Worm (Caenorhabditis elegans) whole organism, L4 larva: ENCODE results near the gene Y32G9A.3.

ENCODE experiments used
- F10B5.3 ChIP-seq: sonication (generic microtip); optimal IDR thresholded peaks from 2 replicates; lab custom pipeline; 2016; ENCODE audit warnings: mild to moderate bottlenecking, missing genetic modification characterization, missing compliant biosample characterization
- F37D6.2 ChIP-seq: sonication (generic microtip); optimal IDR thresholded peaks from 2 replicates; lab custom pipeline; 2016; ENCODE audit warnings: mild to moderate bottlenecking, missing genetic modification characterization, missing compliant biosample characterization
- F44E2.7 ChIP-seq: fragments of 200-800 bp; sonication (Bioruptor generic); IDR thresholded peaks from 2 replicates; pipeline ENCODE4 v2.1.2; 2022; ENCODE audit warnings: missing genetic modification characterization, missing compliant biosample characterization
- F49E8.2 ChIP-seq: sonication (generic microtip); optimal IDR thresholded peaks from 2 replicates; lab custom pipeline; 2016; ENCODE audit warnings: missing compliant biosample characterization, mild to moderate bottlenecking, missing genetic modification characterization, borderline replicate concordance
- T20F7.1 ChIP-seq: fragments of 200-800 bp; sonication (Bioruptor generic); optimal IDR thresholded peaks from 2 replicates; lab custom pipeline; 2018; ENCODE audit warnings: mild to moderate bottlenecking, missing genetic modification characterization, missing compliant biosample characterization
- Y5F2A.4 ChIP-seq: fragments of 200-800 bp; sonication (Bioruptor generic); optimal IDR thresholded peaks from 2 replicates; lab custom pipeline; 2018; ENCODE audit warnings: mild to moderate bottlenecking, missing genetic modification characterization, missing compliant biosample characterization
- Y75B8A.6 ChIP-seq: fragments of 200-800 bp; sonication (Bioruptor generic); IDR thresholded peaks from 2 replicates; pipeline ENCODE4 v1.3.6; 2022; ENCODE audit warnings: missing genetic modification reagents, missing genetic modification characterization, missing compliant biosample characterization
- ZK337.2 ChIP-seq: fragments of 200-800 bp; sonication (Bioruptor generic); IDR thresholded peaks from 2 replicates; pipeline ENCODE4 v1.3.6; 2022; ENCODE audit warnings: missing genetic modification reagents, missing genetic modification characterization, missing compliant biosample characterization
- ceh-82 ChIP-seq: sonication (generic microtip); optimal IDR thresholded peaks from 2 replicates; lab custom pipeline; 2017; ENCODE audit warnings: missing biosample characterization, missing genetic modification characterization
- ces-1 ChIP-seq: fragments of 150-350 bp; sonication (generic microtip); optimal IDR thresholded peaks from 4 replicates; lab custom pipeline; 2014; ENCODE audit warnings: missing biosample characterization, missing genetic modification reagents, missing genetic modification characterization
- ctbp-1 ChIP-seq: fragments of 200-800 bp; sonication (Bioruptor generic); IDR thresholded peaks from 2 replicates; pipeline ENCODE4 v1.3.6; 2022; ENCODE audit warnings: missing genetic modification reagents, missing genetic modification characterization, missing compliant biosample characterization
- dmd-8 ChIP-seq: fragments of 200-800 bp; sonication (Bioruptor generic); IDR thresholded peaks from 2 replicates; pipeline ENCODE4 v1.3.6; 2022; ENCODE audit warnings: missing genetic modification characterization, missing compliant biosample characterization
- duxl-1 ChIP-seq: sonication (generic microtip); optimal IDR thresholded peaks from 2 replicates; lab custom pipeline; 2016; ENCODE audit warnings: mild to moderate bottlenecking, missing genetic modification characterization, moderate library complexity, missing compliant biosample characterization; ENCODE audit not compliant: poor library complexity
- dve-1 ChIP-seq: sonication (generic microtip); optimal IDR thresholded peaks from 2 replicates; lab custom pipeline; 2017; ENCODE audit warnings: antibody characterized with exemption, mild to moderate bottlenecking, missing genetic modification characterization, missing compliant biosample characterization; ENCODE audit not compliant: insufficient read depth
- egl-27 ChIP-seq: sonication (generic microtip); optimal IDR thresholded peaks from 3 replicates; lab custom pipeline; 2017; ENCODE audit warnings: missing biosample characterization, missing genetic modification reagents, missing genetic modification characterization
- gei-8 ChIP-seq: fragments of 200-800 bp; sonication (Bioruptor generic); optimal IDR thresholded peaks from 2 replicates; lab custom pipeline; 2018; ENCODE audit warnings: mild to moderate bottlenecking, missing genetic modification characterization, missing compliant biosample characterization
- hif-1 ChIP-seq, 2 experiments: sonication (generic microtip); optimal IDR thresholded peaks; 2 replicates each; lab custom pipeline; 2016 to 2017; ENCODE audit warnings: missing compliant biosample characterization in 2 of 2, missing genetic modification characterization in 2 of 2, missing genetic modification reagents in 2 of 2, missing genotype in 2 of 2, mild to moderate bottlenecking in 1 of 2
- hlh-30 ChIP-seq: sonication (generic microtip); optimal IDR thresholded peaks from 2 replicates; lab custom pipeline; 2017; ENCODE audit warnings: antibody characterized with exemption, mild to moderate bottlenecking, missing genetic modification characterization, missing compliant biosample characterization; ENCODE audit not compliant: insufficient read depth
- hmg-1.1 ChIP-seq: fragments of 200-800 bp; sonication (Bioruptor generic); IDR thresholded peaks from 2 replicates; pipeline ENCODE4 v1.3.6; 2022; ENCODE audit warnings: missing genetic modification reagents, missing genetic modification characterization, missing compliant biosample characterization
- lim-7 ChIP-seq: fragments of 200-800 bp; sonication (Bioruptor generic); IDR thresholded peaks from 2 replicates; pipeline ENCODE4 v1.3.6; 2022; ENCODE audit warnings: missing genetic modification characterization, missing compliant biosample characterization
- lin-13 ChIP-seq: fragments of 150-350 bp; optimal IDR thresholded peaks from 2 replicates; lab custom pipeline; 2014; ENCODE audit warnings: missing biosample characterization, missing genetic modification reagents, missing genetic modification characterization
- lin-29 ChIP-seq: fragments of 200-800 bp; sonication (Bioruptor generic); IDR thresholded peaks from 2 replicates; pipeline ENCODE4 v1.3.6; 2022; ENCODE audit warnings: missing genetic modification reagents, missing genetic modification characterization, missing compliant biosample characterization
- lir-3 ChIP-seq: sonication (generic microtip); optimal IDR thresholded peaks from 2 replicates; lab custom pipeline; 2016; ENCODE audit warnings: mild to moderate bottlenecking, missing genetic modification characterization, missing compliant biosample characterization
- madf-9 ChIP-seq: fragments of 200-800 bp; sonication (Bioruptor generic); conservative IDR thresholded peaks from 2 replicates; pipeline ENCODE4 v1.3.6; 2022; ENCODE audit warnings: missing genetic modification reagents, missing genetic modification characterization, missing compliant biosample characterization
- mxl-3 ChIP-seq: fragments of 200-800 bp; sonication (Bioruptor generic); optimal IDR thresholded peaks from 2 replicates; lab custom pipeline; 2018; ENCODE audit warnings: mild to moderate bottlenecking, missing genetic modification characterization, missing compliant biosample characterization
- nhr-10 ChIP-seq: fragments of 150-350 bp; optimal IDR thresholded peaks from 2 replicates; lab custom pipeline; 2014; ENCODE audit warnings: missing biosample characterization, missing genetic modification characterization
- nhr-11 ChIP-seq: fragments of 150-350 bp; optimal IDR thresholded peaks from 2 replicates; lab custom pipeline; 2014; ENCODE audit warnings: missing biosample characterization, missing genetic modification characterization
- nhr-237 ChIP-seq: sonication (generic microtip); optimal IDR thresholded peaks from 2 replicates; lab custom pipeline; 2017; ENCODE audit warnings: missing biosample characterization, missing genetic modification characterization
- nhr-25 ChIP-seq: sonication (generic microtip); optimal IDR thresholded peaks from 2 replicates; lab custom pipeline; 2017; ENCODE audit warnings: missing genetic modification characterization, mild to moderate bottlenecking, missing compliant biosample characterization, antibody characterized with exemption, moderate library complexity, borderline replicate concordance; ENCODE audit not compliant: insufficient read depth
- nhr-41 ChIP-seq: fragments of 200-800 bp; sonication (Bioruptor generic); IDR thresholded peaks from 2 replicates; pipeline ENCODE4 v1.3.6; 2022; ENCODE audit warnings: missing genetic modification reagents, missing genetic modification characterization, missing compliant biosample characterization
- nhr-76 ChIP-seq: fragments of 150-350 bp; optimal IDR thresholded peaks from 2 replicates; lab custom pipeline; 2014; ENCODE audit warnings: missing biosample characterization, missing genetic modification characterization
- nhr-77 ChIP-seq: fragments of 150-350 bp; optimal IDR thresholded peaks from 2 replicates; lab custom pipeline; 2014; ENCODE audit warnings: missing biosample characterization, missing genetic modification characterization
- pha-4 ChIP-seq, 2 experiments: fragments of 150-350 bp in 1 of 2; fragments of 200-800 bp in 1 of 2; sonication (Bioruptor generic) in 1 of 2; IDR thresholded peaks in 1 of 2; optimal IDR thresholded peaks in 1 of 2; 2 replicates each; pipeline versions ENCODE4 v1.3.6 to Lab custom; 2014 to 2022; ENCODE audit warnings: missing genetic modification characterization in 2 of 2, missing genetic modification reagents in 2 of 2, missing biosample characterization in 1 of 2, missing compliant biosample characterization in 1 of 2
- sdz-12 ChIP-seq: fragments of 200-800 bp; sonication (Bioruptor generic); optimal IDR thresholded peaks from 2 replicates; lab custom pipeline; 2018; ENCODE audit warnings: mild to moderate bottlenecking, missing genetic modification characterization, missing compliant biosample characterization
- zfp-2 ChIP-seq: sonication (generic microtip); optimal IDR thresholded peaks from 2 replicates; lab custom pipeline; 2016; ENCODE audit warnings: mild to moderate bottlenecking, missing genetic modification characterization, missing compliant biosample characterization
- zfp-3 ChIP-seq: fragments of 200-800 bp; sonication (Bioruptor generic); conservative IDR thresholded peaks from 2 replicates; pipeline ENCODE4 v1.3.6; 2022; ENCODE audit warnings: missing genetic modification reagents, missing genetic modification characterization, missing compliant biosample characterization
- ztf-11 ChIP-seq: fragments of 150-350 bp; optimal IDR thresholded peaks from 2 replicates; lab custom pipeline; 2014; ENCODE audit warnings: missing biosample characterization, missing genetic modification characterization

The Y32G9A.3 gene

ce11 chrV:1868596-1869263 lies 42.5 kb upstream of the Y32G9A.3 start, which contains the start of gene knl-3 (continued):
- TF ChIP-seq sdz-12 (GFP tag; lab: Kevin White, UChicago) (no peak), T20F7.1 (no peak), Y5F2A.4 (GFP tag; lab: Kevin White, UChicago) (no peak), F44E2.7 (GFP tag; lab: Robert Waterston, UW) (no peak), lin-29 (GFP tag; lab: Robert Waterston, UW) (peak; percentile 64), ztf-11 (tag; lab: Kevin White, UChicago) (no peak), nhr-11 (tag; lab: Kevin White, UChicago) (peak; percentile 82), F10B5.3 (peak; percentile 66), Y75B8A.6 (no peak), F37D6.2 (tag; lab: Kevin White, UChicago) (peak; percentile 60), dmd-8 (GFP tag; lab: Robert Waterston, UW) (no peak), nhr-76 (tag; lab: Kevin White, UChicago) (no peak), F49E8.2 (peak; percentile 86), ceh-82 (no peak), ZK337.2 (GFP tag; lab: Robert Waterston, UW) (no peak), zfp-2 (tag; lab: Kevin White, UChicago) (peak; percentile 40), mxl-3 (GFP tag; lab: Kevin White, UChicago) (peak; percentile 33), hif-1 (tag; optimal IDR thresholded peaks at IDR 0.05; lab: Kevin White, UChicago) (peak; percentile 0 to 66), zfp-3 (GFP tag; lab: Robert Waterston, UW) (peak; percentile 80), egl-27 (tag; lab: Kevin White, UChicago) (no peak), ctbp-1 (peak; percentile 80), madf-9 (GFP tag; lab: Robert Waterston, UW) (no peak), nhr-237 (no peak), hlh-30 (peak; percentile 81)

ce11 chrV:1869682-1870081 lies 41.5 kb upstream of the Y32G9A.3 start, which contains the start of gene T10B5.3:
TSS of gene T10B5.3 (minus strand) at chrV:1869782.
- TF ChIP-seq nhr-77 (no peak), gei-8 (GFP tag; lab: Kevin White, UChicago) (no peak), nhr-25 (tag; lab: Kevin White, UChicago) (no peak), nhr-41 (GFP tag; lab: Robert Waterston, UW) (no peak), lir-3 (tag; lab: Kevin White, UChicago) (no peak), madf-9 (GFP tag; lab: Robert Waterston, UW) (no peak), lin-13 (no peak), dve-1 (tag; lab: Kevin White, UChicago) (no peak), nhr-10 (tag; lab: Kevin White, UChicago) (no peak), ces-1 (GFP tag; lab: Kevin White, UChicago) (no peak), duxl-1 (tag; lab: Kevin White, UChicago) (no peak), lim-7 (GFP tag; lab: Robert Waterston, UW) (no peak), hmg-1.1 (GFP tag; lab: Robert Waterston, UW) (no peak), Y75B8A.6 (no peak), pha-4 (GFP tag; IDR thresholded peaks at IDR 0.05; lab: Robert Waterston, UW) (no peak), pha-4 (tag; optimal IDR thresholded peaks at IDR 0.05; lab: Kevin White, UChicago) (no peak)
- TF ChIP-seq, all 104 proteins: peak for 0
